Worm (Caenorhabditis elegans) whole organism, early embryonic: ENCODE results near the gene str-264.

Source experiments
- ceh-13 ChIP-seq: fragments of 200-800 bp; sonication (Bioruptor generic); optimal IDR thresholded peaks from 2 replicates; lab custom pipeline; 2018; ENCODE audit warnings: mild to moderate bottlenecking, missing genetic modification characterization, missing compliant biosample characterization
- ceh-36 ChIP-seq: sonication (generic microtip); optimal IDR thresholded peaks from 2 replicates; lab custom pipeline; 2016; ENCODE audit warnings: missing genetic modification characterization, inconsistent platforms, missing compliant biosample characterization
- hmbx-1 ChIP-seq: sonication (generic microtip); optimal IDR thresholded peaks from 2 replicates; lab custom pipeline; 2016; ENCODE audit warnings: mild to moderate bottlenecking, missing genetic modification characterization, missing compliant biosample characterization
- hmg-4 ChIP-seq: fragments of 200-800 bp; sonication (Bioruptor generic); optimal IDR thresholded peaks from 2 replicates; lab custom pipeline; 2018; ENCODE audit warnings: mild to moderate bottlenecking, missing genetic modification characterization, missing compliant biosample characterization
- scrt-1 ChIP-seq: fragments of 200-800 bp; sonication (Bioruptor generic); IDR thresholded peaks from 2 replicates; pipeline ENCODE4 v1.3.6; 2022; ENCODE audit warnings: missing genetic modification characterization, missing compliant biosample characterization
- sea-1 ChIP-seq: fragments of 200-800 bp; sonication (Bioruptor generic); conservative IDR thresholded peaks from 2 replicates; pipeline ENCODE4 v1.3.6; 2022; ENCODE audit warnings: missing genetic modification characterization, missing compliant biosample characterization
- tbx-11 ChIP-seq: fragments of 200-800 bp; sonication (Bioruptor generic); IDR thresholded peaks from 2 replicates; pipeline ENCODE4 v1.3.6; 2022; ENCODE audit warnings: missing genetic modification characterization, missing compliant biosample characterization

- TF ChIP-seq hmbx-1 (tag; lab: Kevin White, UChicago), result no peak
- TF ChIP-seq ceh-13 (GFP tag; lab: Kevin White, UChicago), result no peak
- no peak for TF ChIP-seq ceh-36 (tag; lab: Kevin White, UChicago)
- TF ChIP-seq hmg-4, result no peak
- TF ChIP-seq scrt-1 (GFP tag; lab: Robert Waterston, UW), result no peak
- TF ChIP-seq tbx-11 (GFP tag; lab: Robert Waterston, UW), result no peak
- TF ChIP-seq sea-1, result no peak
Measured at ce11 chrV:15517413-15517812, 25.0 kb upstream of the str-264 start, which contains the start of gene F21A3.3.
